Fruit fly (Drosophila melanogaster): ENCODE data around the gene MAGE.

Gene MAGE

dm6 chr3R:7157102-7157501 lies 2.1 kb upstream of the MAGE start:
- TF ChIP-seq CG11617 (GFP tag; optimal IDR thresholded peaks at IDR 0.05) (no peak), kay (GFP tag; ENCODE audit: borderline replicate concordance) (no peak), CG5204 (GFP tag; optimal IDR thresholded peaks at IDR 0.05) (no peak), toe (GFP tag; optimal IDR thresholded peaks at IDR 0.05) (no peak), CG7045 (GFP tag; optimal IDR thresholded peaks at IDR 0.05) (no peak), tj (GFP tag; optimal IDR thresholded peaks at IDR 0.05) (no peak), Clk (GFP tag; optimal IDR thresholded peaks at IDR 0.05) (no peak), pad (GFP tag; optimal IDR thresholded peaks at IDR 0.05) (no peak), cnc (optimal IDR thresholded peaks at IDR 0.05) (no peak), bab1 (GFP tag; optimal IDR thresholded peaks at IDR 0.05) (no peak), CG14711 (tag; optimal IDR thresholded peaks at IDR 0.05) (no peak), cic (GFP tag; optimal IDR thresholded peaks at IDR 0.05) (no peak), ovo (GFP tag; optimal IDR thresholded peaks at IDR 0.05) (no peak), Mnt (GFP tag; optimal IDR thresholded peaks at IDR 0.05) (no peak), CG7101 (tag; optimal IDR thresholded peaks at IDR 0.05) (no peak), Hr96 (GFP tag; optimal IDR thresholded peaks at IDR 0.05) (no peak), CG1620 (GFP tag; optimal IDR thresholded peaks at IDR 0.05) (no peak), CG12768 (GFP tag; optimal IDR thresholded peaks at IDR 0.05) (no peak), Crg-1 (GFP tag; optimal IDR thresholded peaks at IDR 0.05) (no peak)

- TF ChIP-seq cnc (optimal IDR thresholded peaks at IDR 0.05) (no peak), CG12768 (GFP tag; optimal IDR thresholded peaks at IDR 0.05) (peak; percentile 71), CG11617 (GFP tag; optimal IDR thresholded peaks at IDR 0.05) (peak; percentile 77), CG1620 (GFP tag; optimal IDR thresholded peaks at IDR 0.05) (peak; percentile 51), kay (GFP tag; ENCODE audit: borderline replicate concordance) (no peak), pad (GFP tag; optimal IDR thresholded peaks at IDR 0.05) (peak; percentile 68), cic (GFP tag; optimal IDR thresholded peaks at IDR 0.05) (no peak), toe (GFP tag; optimal IDR thresholded peaks at IDR 0.05) (peak; percentile 85), tj (GFP tag; optimal IDR thresholded peaks at IDR 0.05) (peak; percentile 55), bab1 (GFP tag; optimal IDR thresholded peaks at IDR 0.05) (peak; percentile 39), CG33017 (tag; optimal IDR thresholded peaks at IDR 0.05) (peak; percentile 22), CG5204 (GFP tag; optimal IDR thresholded peaks at IDR 0.05) (peak; percentile 77), Clk (GFP tag; optimal IDR thresholded peaks at IDR 0.05) (no peak), Hr96 (GFP tag; optimal IDR thresholded peaks at IDR 0.05) (peak; percentile 71), Crg-1 (GFP tag; optimal IDR thresholded peaks at IDR 0.05) (peak; percentile 10), CG14711 (tag; optimal IDR thresholded peaks at IDR 0.05) (peak; percentile 37), CG7045 (GFP tag; optimal IDR thresholded peaks at IDR 0.05) (peak; percentile 64), Mnt (GFP tag; optimal IDR thresholded peaks at IDR 0.05) (peak; percentile 38), CG7101 (tag; optimal IDR thresholded peaks at IDR 0.05) (peak; percentile 46), ovo (GFP tag; optimal IDR thresholded peaks at IDR 0.05) (peak; percentile 62)
Measured at dm6 chr3R:7150544-7151406, 4.2 kb downstream of the MAGE start, which contains the start of the genes gfzf and Sas-4. Gene gfzf, minus strand, starts transcription at chr3R:7150968. Gene Sas-4, plus strand, starts transcription at chr3R:7151367.

dm6 chr3R:7144245-7144904 lies 10.6 kb downstream of the MAGE start, which contains the start of the genes CG14610 and CG2656:
Gene CG14610, minus strand, starts transcription at chr3R:7144295.
Gene CG2656, plus strand, starts transcription at chr3R:7144724.
- peak; percentile 0 for TF ChIP-seq CG33017 (tag; optimal IDR thresholded peaks at IDR 0.05)
- peak; percentile 77 for TF ChIP-seq Hr96 (GFP tag; optimal IDR thresholded peaks at IDR 0.05)
- no peak for TF ChIP-seq cic (GFP tag; optimal IDR thresholded peaks at IDR 0.05)
- TF ChIP-seq pad (GFP tag; optimal IDR thresholded peaks at IDR 0.05), result peak; percentile 54
- peak; percentile 85 for TF ChIP-seq CG1620 (GFP tag; optimal IDR thresholded peaks at IDR 0.05)
- TF ChIP-seq CG12768 (GFP tag; optimal IDR thresholded peaks at IDR 0.05), result peak; percentile 40
- TF ChIP-seq toe (GFP tag; optimal IDR thresholded peaks at IDR 0.05), result peak; percentile 74
- peak; percentile 85 for TF ChIP-seq Mnt (GFP tag; optimal IDR thresholded peaks at IDR 0.05)
- TF ChIP-seq ovo (GFP tag; optimal IDR thresholded peaks at IDR 0.05), result peak; percentile 35
- peak; percentile 69 for TF ChIP-seq CG7101 (tag; optimal IDR thresholded peaks at IDR 0.05)
- peak; percentile 35 for TF ChIP-seq CG14711 (tag; optimal IDR thresholded peaks at IDR 0.05)
- TF ChIP-seq cnc (optimal IDR thresholded peaks at IDR 0.05), result no peak
- TF ChIP-seq CG7045 (GFP tag; optimal IDR thresholded peaks at IDR 0.05), result peak; percentile 44
- TF ChIP-seq kay (GFP tag; ENCODE audit: borderline replicate concordance), result no peak
- no peak for TF ChIP-seq tj (GFP tag; optimal IDR thresholded peaks at IDR 0.05)
- TF ChIP-seq Clk (GFP tag; optimal IDR thresholded peaks at IDR 0.05), result peak; percentile 9
- peak; percentile 32 for TF ChIP-seq CG11617 (GFP tag; optimal IDR thresholded peaks at IDR 0.05)
- peak; percentile 60 for TF ChIP-seq CG5204 (GFP tag; optimal IDR thresholded peaks at IDR 0.05)
- TF ChIP-seq Crg-1 (GFP tag; optimal IDR thresholded peaks at IDR 0.05), result peak; percentile 84
- TF ChIP-seq bab1 (GFP tag; optimal IDR thresholded peaks at IDR 0.05), result peak; percentile 78

- TF ChIP-seq cnc (optimal IDR thresholded peaks at IDR 0.05) (no peak), CG5204 (GFP tag; optimal IDR thresholded peaks at IDR 0.05) (no peak), ovo (GFP tag; optimal IDR thresholded peaks at IDR 0.05) (no peak), CG12768 (GFP tag; optimal IDR thresholded peaks at IDR 0.05) (no peak), tj (GFP tag; optimal IDR thresholded peaks at IDR 0.05) (no peak), CG33017 (tag; optimal IDR thresholded peaks at IDR 0.05) (no peak), toe (GFP tag; optimal IDR thresholded peaks at IDR 0.05) (no peak), Crg-1 (GFP tag; optimal IDR thresholded peaks at IDR 0.05) (no peak)
Measured at dm6 chr3R:7142580-7142979, 12.4 kb downstream of the MAGE start.
